Fruit fly (Drosophila melanogaster): ENCODE results near the gene RnrL.

The RnrL gene

dm6 chr2L:10299810-10300147 lies 28.0 kb downstream of the RnrL start, which contains the start of gene CYLD (continued):
- TF ChIP-seq Sox100B (GFP tag; optimal IDR thresholded peaks at IDR 0.05) (peak; percentile 57), tll (GFP tag; optimal IDR thresholded peaks at IDR 0.05) (no peak), knrl (GFP tag; IDR thresholded peaks at IDR 0.05; ENCODE audit: partially characterized antibody) (no peak), CG6854 (GFP tag; optimal IDR thresholded peaks at IDR 0.05) (peak; percentile 27), wek (GFP tag; optimal IDR thresholded peaks at IDR 0.05) (peak; percentile 97), CG3847 (GFP tag; IDR thresholded peaks at IDR 0.05) (no peak), Bdp1 (GFP tag; optimal IDR thresholded peaks at IDR 0.05) (no peak), bsh (GFP tag; optimal IDR thresholded peaks at IDR 0.05) (peak in 1 of 2 experiments; percentile 83), corto (GFP tag; optimal IDR thresholded peaks at IDR 0.05) (no peak), CG9876 (GFP tag; optimal IDR thresholded peaks at IDR 0.05) (no peak), CG16813 (GFP tag; IDR thresholded peaks at IDR 0.05; ENCODE audit: partially characterized antibody) (no peak), Adf1 (GFP tag; IDR thresholded peaks at IDR 0.05) (peak; percentile 40; the same call in 1 of the 2 replicates), CG6254 (GFP tag; optimal IDR thresholded peaks at IDR 0.05) (peak; percentile 21), CG7786 (GFP tag; optimal IDR thresholded peaks at IDR 0.05) (no peak), CG12391 (tag; optimal IDR thresholded peaks at IDR 0.05) (peak; percentile 87), tx (GFP tag; optimal IDR thresholded peaks at IDR 0.05) (peak; percentile 25), CG32532 (GFP tag; IDR thresholded peaks at IDR 0.05) (peak; percentile 84; the same call in 1 of the 2 replicates), br (optimal IDR thresholded peaks at IDR 0.05) (no peak), CG6765 (GFP tag; optimal IDR thresholded peaks at IDR 0.05) (peak; percentile 18), dmrt99B (tag; optimal IDR thresholded peaks at IDR 0.05) (peak; percentile 72), CG8924 (tag; optimal IDR thresholded peaks at IDR 0.05) (peak; percentile 83), CG1529 (GFP tag; optimal IDR thresholded peaks at IDR 0.05) (peak; percentile 25), stwl (tag; optimal IDR thresholded peaks at IDR 0.05) (peak; percentile 67), Chrac-16 (GFP tag; optimal IDR thresholded peaks at IDR 0.05) (peak; percentile 60), vfl (GFP tag; optimal IDR thresholded peaks at IDR 0.05) (no peak), CG6683 (GFP tag; optimal IDR thresholded peaks at IDR 0.05) (peak; percentile 57), disco-r (GFP tag; optimal IDR thresholded peaks at IDR 0.05) (no peak), wdn (GFP tag; IDR thresholded peaks at IDR 0.05) (peak; percentile 36; the same call in 1 of the 2 replicates), CG3065 (GFP tag; optimal IDR thresholded peaks at IDR 0.05) (peak; percentile 47), CG9932 (GFP tag; IDR thresholded peaks at IDR 0.05) (no peak), Myb (GFP tag; optimal IDR thresholded peaks at IDR 0.05) (no peak), sr (GFP tag; IDR thresholded peaks at IDR 0.05) (no peak), ara (GFP tag; IDR thresholded peaks at IDR 0.05) (peak; percentile 55; the same call in 1 of the 2 replicates), CG9797 (GFP tag; optimal IDR thresholded peaks at IDR 0.05) (no peak), CG15479 (GFP tag; optimal IDR thresholded peaks at IDR 0.05) (no peak), CG11247 (GFP tag; IDR thresholded peaks at IDR 0.05) (no peak), BEAF-32 (GFP tag; optimal IDR thresholded peaks at IDR 0.05) (peak; percentile 15), CG18476 (GFP tag; optimal IDR thresholded peaks at IDR 0.05) (peak; percentile 32), Ada2b (GFP tag; IDR thresholded peaks at IDR 0.05) (peak; percentile 40; the same call in 1 of the 2 replicates), Oaz (GFP tag; IDR thresholded peaks at IDR 0.05) (no peak), twi (tag; optimal IDR thresholded peaks at IDR 0.05) (peak; percentile 9), her (GFP tag; optimal IDR thresholded peaks at IDR 0.05) (no peak), CG8290 (GFP tag; optimal IDR thresholded peaks at IDR 0.05) (peak; percentile 4), CG8290 (tag; optimal IDR thresholded peaks at IDR 0.05) (peak in 1 of 2 experiments; percentile 75), CG17829 (tag; optimal IDR thresholded peaks at IDR 0.05) (peak; percentile 85), Hmr (GFP tag; optimal IDR thresholded peaks at IDR 0.05) (no peak), CG7372 (GFP tag; IDR thresholded peaks at IDR 0.05) (no peak), Eip74EF (GFP tag; optimal IDR thresholded peaks at IDR 0.05) (peak in 1 of 2 experiments; percentile 64), ab (GFP tag; optimal IDR thresholded peaks at IDR 0.05) (no peak), CG14860 (GFP tag; IDR thresholded peaks at IDR 0.05; ENCODE audit: partially characterized antibody) (no peak; the same call in 2 of the 3 replicates), Six4 (GFP tag; optimal IDR thresholded peaks at IDR 0.05) (peak; percentile 63)

All from whole organism, embryonic.